Worm (Caenorhabditis elegans) whole organism, L4 larva: ENCODE data around the gene srh-233.
A peak's percentile ranks its signal among the peaks of the same experiment; 100 is the strongest.

Source experiments
- F26F4.8 ChIP-seq: fragments of 200-800 bp; sonication (Bioruptor generic); conservative IDR thresholded peaks from 2 replicates; pipeline ENCODE4 v1.3.6; 2022; ENCODE audit warnings: missing genetic modification characterization, missing compliant biosample characterization
- F37D6.2 ChIP-seq: sonication (generic microtip); optimal IDR thresholded peaks from 2 replicates; lab custom pipeline; 2016; ENCODE audit warnings: mild to moderate bottlenecking, missing genetic modification characterization, missing compliant biosample characterization
- F44E2.7 ChIP-seq: fragments of 200-800 bp; sonication (Bioruptor generic); IDR thresholded peaks from 2 replicates; pipeline ENCODE4 v2.1.2; 2022; ENCODE audit warnings: missing genetic modification characterization, missing compliant biosample characterization
- T20F7.1 ChIP-seq: fragments of 200-800 bp; sonication (Bioruptor generic); optimal IDR thresholded peaks from 2 replicates; lab custom pipeline; 2018; ENCODE audit warnings: mild to moderate bottlenecking, missing genetic modification characterization, missing compliant biosample characterization
- Y105C5A.15 ChIP-seq: fragments of 200-800 bp; sonication (Bioruptor generic); IDR thresholded peaks from 2 replicates; pipeline ENCODE4 v1.3.6; 2022; ENCODE audit warnings: missing genetic modification characterization, missing compliant biosample characterization
- ZK337.2 ChIP-seq: fragments of 200-800 bp; sonication (Bioruptor generic); IDR thresholded peaks from 2 replicates; pipeline ENCODE4 v1.3.6; 2022; ENCODE audit warnings: missing genetic modification reagents, missing genetic modification characterization, missing compliant biosample characterization
- aha-1 ChIP-seq: fragments of 150-350 bp; peaks from one replicate; lab custom pipeline; 2014; ENCODE audit warnings: missing biosample characterization, missing genetic modification characterization
- aly-2 ChIP-seq: sonication (generic microtip); optimal IDR thresholded peaks from 2 replicates; lab custom pipeline; 2018; ENCODE audit warnings: missing biosample characterization, missing genetic modification characterization
- ceh-28 ChIP-seq: fragments of 150-350 bp; optimal IDR thresholded peaks from 2 replicates; lab custom pipeline; 2014; ENCODE audit warnings: missing biosample characterization, missing genetic modification reagents, missing genetic modification characterization
- ceh-32 ChIP-seq: sonication (generic microtip); optimal IDR thresholded peaks from 2 replicates; lab custom pipeline; 2016; ENCODE audit warnings: mild to moderate bottlenecking, missing genetic modification characterization, missing compliant biosample characterization; ENCODE audit not compliant: poor library complexity
- ceh-44 ChIP-seq: fragments of 200-800 bp; sonication (Bioruptor generic); IDR thresholded peaks from 2 replicates; pipeline ENCODE4 v1.3.6; 2022; ENCODE audit warnings: missing genetic modification reagents, missing genetic modification characterization, missing compliant biosample characterization
- daf-16 ChIP-seq, 3 experiments: sonication (generic microtip); optimal IDR thresholded peaks; 2 replicates each; lab custom pipeline; 2016 to 2017; ENCODE audit warnings: missing genetic modification characterization in 3 of 3, missing genetic modification reagents in 3 of 3, mild to moderate bottlenecking in 2 of 3, missing compliant biosample characterization in 2 of 3, missing biosample characterization in 1 of 3, moderate library complexity in 1 of 3
- dve-1 ChIP-seq: sonication (generic microtip); optimal IDR thresholded peaks from 2 replicates; lab custom pipeline; 2017; ENCODE audit warnings: antibody characterized with exemption, mild to moderate bottlenecking, missing genetic modification characterization, missing compliant biosample characterization; ENCODE audit not compliant: insufficient read depth
- fos-1 ChIP-seq: fragments of 150-350 bp; optimal IDR thresholded peaks from 2 replicates; lab custom pipeline; 2014; ENCODE audit warnings: missing biosample characterization, missing genetic modification characterization
- hif-1 ChIP-seq, 2 experiments: sonication (generic microtip); optimal IDR thresholded peaks; 2 replicates each; lab custom pipeline; 2016 to 2017; ENCODE audit warnings: missing compliant biosample characterization in 2 of 2, missing genetic modification characterization in 2 of 2, missing genetic modification reagents in 2 of 2, missing genotype in 2 of 2, mild to moderate bottlenecking in 1 of 2
- hlh-11 ChIP-seq: fragments of 200-800 bp; sonication (Bioruptor generic); optimal IDR thresholded peaks from 2 replicates; lab custom pipeline; 2018; ENCODE audit warnings: mild to moderate bottlenecking, missing genetic modification characterization, missing compliant biosample characterization
- hlh-30 ChIP-seq: sonication (generic microtip); optimal IDR thresholded peaks from 2 replicates; lab custom pipeline; 2017; ENCODE audit warnings: antibody characterized with exemption, mild to moderate bottlenecking, missing genetic modification characterization, missing compliant biosample characterization; ENCODE audit not compliant: insufficient read depth
- hmg-1.1 ChIP-seq: fragments of 200-800 bp; sonication (Bioruptor generic); IDR thresholded peaks from 2 replicates; pipeline ENCODE4 v1.3.6; 2022; ENCODE audit warnings: missing genetic modification reagents, missing genetic modification characterization, missing compliant biosample characterization
- jun-1 ChIP-seq: fragments of 150-350 bp; optimal IDR thresholded peaks from 2 replicates; lab custom pipeline; 2014; ENCODE audit warnings: missing biosample characterization, missing genetic modification reagents, missing genetic modification characterization
- lin-29 ChIP-seq: fragments of 200-800 bp; sonication (Bioruptor generic); IDR thresholded peaks from 2 replicates; pipeline ENCODE4 v1.3.6; 2022; ENCODE audit warnings: missing genetic modification reagents, missing genetic modification characterization, missing compliant biosample characterization
- lsy-2 ChIP-seq, 2 experiments: fragments of 150-350 bp in 1 of 2; sonication (generic microtip) in 1 of 2; optimal IDR thresholded peaks; 2 replicates each; lab custom pipeline; 2014 to 2017; ENCODE audit warnings: missing biosample characterization in 2 of 2, missing genetic modification characterization in 2 of 2
- mdl-1 ChIP-seq, 2 experiments: fragments of 150-350 bp in 1 of 2; sonication (generic microtip) in 1 of 2; optimal IDR thresholded peaks; 2 replicates each; lab custom pipeline; 2014 to 2017; ENCODE audit warnings: missing biosample characterization in 2 of 2, missing genetic modification characterization in 2 of 2
- mxl-2 ChIP-seq: fragments of 200-800 bp; sonication (Bioruptor generic); conservative IDR thresholded peaks from 2 replicates; pipeline ENCODE4 v1.3.6; 2022; ENCODE audit warnings: missing genetic modification reagents, missing genetic modification characterization, missing compliant biosample characterization
- nhr-237 ChIP-seq: sonication (generic microtip); optimal IDR thresholded peaks from 2 replicates; lab custom pipeline; 2017; ENCODE audit warnings: missing biosample characterization, missing genetic modification characterization
- nhr-25 ChIP-seq: sonication (generic microtip); optimal IDR thresholded peaks from 2 replicates; lab custom pipeline; 2017; ENCODE audit warnings: missing genetic modification characterization, mild to moderate bottlenecking, missing compliant biosample characterization, antibody characterized with exemption, moderate library complexity, borderline replicate concordance; ENCODE audit not compliant: insufficient read depth
- nhr-28 ChIP-seq: fragments of 150-350 bp; optimal IDR thresholded peaks from 2 replicates; lab custom pipeline; 2014; ENCODE audit warnings: missing biosample characterization, missing genetic modification characterization
- pha-4 ChIP-seq, 2 experiments: fragments of 150-350 bp in 1 of 2; fragments of 200-800 bp in 1 of 2; sonication (Bioruptor generic) in 1 of 2; IDR thresholded peaks in 1 of 2; optimal IDR thresholded peaks in 1 of 2; 2 replicates each; pipeline versions ENCODE4 v1.3.6 to Lab custom; 2014 to 2022; ENCODE audit warnings: missing genetic modification characterization in 2 of 2, missing genetic modification reagents in 2 of 2, missing biosample characterization in 1 of 2, missing compliant biosample characterization in 1 of 2
- php-3 ChIP-seq: fragments of 200-800 bp; sonication (Bioruptor generic); IDR thresholded peaks from 2 replicates; pipeline ENCODE4 v1.3.6; 2022; ENCODE audit warnings: missing genetic modification reagents, missing genetic modification characterization, missing compliant biosample characterization
- pqm-1 ChIP-seq: sonication (generic microtip); optimal IDR thresholded peaks from 2 replicates; lab custom pipeline; 2017; ENCODE audit warnings: missing biosample characterization, missing genetic modification characterization
- saeg-2 ChIP-seq: fragments of 200-800 bp; sonication (Bioruptor generic); IDR thresholded peaks from 2 replicates; pipeline ENCODE4 v1.3.6; 2022; ENCODE audit warnings: missing genetic modification reagents, missing genetic modification characterization, missing compliant biosample characterization
- snpc-1.2 ChIP-seq: fragments of 200-800 bp; sonication (Bioruptor generic); IDR thresholded peaks from 2 replicates; pipeline ENCODE4 v1.3.6; 2022; ENCODE audit warnings: missing genetic modification reagents, missing genetic modification characterization, missing compliant biosample characterization
- spr-1 ChIP-seq: sonication (generic microtip); optimal IDR thresholded peaks from 2 replicates; lab custom pipeline; 2016; ENCODE audit warnings: mild to moderate bottlenecking, missing genetic modification characterization, missing compliant biosample characterization
- unc-39 ChIP-seq: sonication (generic microtip); optimal IDR thresholded peaks from 2 replicates; lab custom pipeline; 2017; ENCODE audit warnings: missing biosample characterization, missing genetic modification characterization
- unc-62 ChIP-seq, 3 experiments: fragments of 150-350 bp in 1 of 3; sonication (generic microtip); optimal IDR thresholded peaks in 2 of 3; peaks in 1 of 3; 1 replicate in 1 of 3; 2 replicates in 2 of 3; lab custom pipeline; 2014 to 2017; ENCODE audit warnings: missing biosample characterization in 3 of 3, missing genetic modification characterization in 3 of 3, missing genetic modification reagents in 3 of 3, missing genotype in 1 of 3
- zfp-2 ChIP-seq: sonication (generic microtip); optimal IDR thresholded peaks from 2 replicates; lab custom pipeline; 2016; ENCODE audit warnings: mild to moderate bottlenecking, missing genetic modification characterization, missing compliant biosample characterization

srh-233 gene

DNA sequence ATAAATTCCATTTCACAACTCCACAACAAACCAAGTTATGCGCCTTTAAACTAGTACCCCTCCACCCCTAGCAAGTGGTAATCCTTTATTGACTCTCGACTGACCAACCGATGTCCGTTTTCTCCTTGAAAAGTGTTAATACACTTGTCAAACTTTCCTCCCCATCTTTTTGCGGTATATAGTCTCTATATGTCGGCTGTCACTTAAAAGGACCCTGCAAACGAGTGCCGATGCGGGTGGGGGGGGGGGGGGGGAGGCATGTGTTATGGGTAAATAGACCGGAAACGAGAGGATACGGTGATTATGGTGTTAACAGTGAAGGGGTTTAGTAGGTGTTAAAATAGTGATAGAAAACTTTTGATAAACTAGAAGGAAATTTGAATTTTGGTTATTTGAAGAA lies 15.9 kb downstream of the srh-233 start:
- TF ChIP-seq aha-1 (tag; lab: Kevin White, UChicago) (peak; percentile 86), jun-1 (tag; lab: Kevin White, UChicago) (no peak), F26F4.8 (no peak)

DNA sequence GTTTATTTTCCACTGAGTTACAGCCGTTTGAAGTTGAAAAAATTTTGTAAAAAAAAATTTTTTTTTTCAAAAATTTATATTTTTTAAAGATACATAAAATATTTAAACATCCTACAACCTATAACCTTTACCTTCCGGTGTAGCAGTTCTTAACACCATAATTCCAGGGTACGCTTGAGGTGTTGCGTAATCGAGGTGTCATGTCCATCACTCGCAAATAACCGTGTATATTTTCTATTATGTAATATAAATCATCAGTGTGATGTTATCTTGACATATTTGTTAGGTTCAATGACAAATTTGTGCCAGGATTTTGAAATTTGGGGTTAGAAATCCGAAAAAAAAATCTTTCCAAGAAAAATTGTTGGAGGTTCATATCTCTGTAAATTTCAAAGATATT lies 17.9 kb downstream of the srh-233 start:
- no peak for TF ChIP-seq hmg-1.1
- TF ChIP-seq nhr-25 (tag; lab: Kevin White, UChicago), result no peak
- TF ChIP-seq php-3 (GFP tag; lab: Robert Waterston, UW), result no peak
- no peak for TF ChIP-seq mdl-1 (tag; optimal IDR thresholded peaks at IDR 0.05; lab: Kevin White, UChicago)
- TF ChIP-seq pha-4 (GFP tag; IDR thresholded peaks at IDR 0.05; lab: Robert Waterston, UW), result no peak
- no peak for TF ChIP-seq pha-4 (tag; optimal IDR thresholded peaks at IDR 0.05; lab: Kevin White, UChicago)

DNA sequence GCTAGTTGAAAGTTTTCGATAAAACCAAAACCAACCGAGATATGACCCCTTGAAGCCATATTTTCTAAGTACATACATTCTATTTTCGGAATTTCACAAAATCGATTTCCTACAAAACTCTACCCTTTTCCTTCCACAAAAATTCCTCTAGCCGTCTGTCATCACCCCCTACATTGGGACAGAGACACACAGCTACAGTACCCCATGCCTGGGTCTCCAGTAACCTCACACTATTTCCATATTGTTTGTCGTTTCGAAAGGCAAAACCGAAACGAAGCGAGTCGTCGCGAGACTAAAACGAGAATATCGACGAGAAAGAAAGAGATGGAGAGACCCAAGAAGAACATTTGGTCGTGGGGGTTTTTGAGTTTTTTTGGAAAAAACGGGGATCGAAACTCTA lies 19.2 kb downstream of the srh-233 start:
- TF ChIP-seq hlh-30 (tag; lab: Kevin White, UChicago), result no peak
- TF ChIP-seq unc-39 (tag; lab: Kevin White, UChicago), result no peak
- no peak for TF ChIP-seq spr-1
- no peak for TF ChIP-seq T20F7.1 (GFP tag; lab: Kevin White, UChicago)
- TF ChIP-seq lsy-2 (tag; optimal IDR thresholded peaks at IDR 0.05; lab: Kevin White, UChicago), result peak in 1 of 2 experiments; percentile 47
- TF ChIP-seq zfp-2, result no peak
- no peak for TF ChIP-seq ceh-44 (GFP tag; lab: Robert Waterston, UW)
- no peak for TF ChIP-seq hlh-11 (tag; lab: Kevin White, UChicago)
- TF ChIP-seq unc-62 (GFP tag; optimal IDR thresholded peaks at IDR 0.05 in 1 of 2; lab: Kevin White, UChicago), result peak in 1 of 2 experiments; percentile 44
- TF ChIP-seq unc-62 (tag; optimal IDR thresholded peaks at IDR 0.05; lab: Kevin White, UChicago), result no peak

DNA sequence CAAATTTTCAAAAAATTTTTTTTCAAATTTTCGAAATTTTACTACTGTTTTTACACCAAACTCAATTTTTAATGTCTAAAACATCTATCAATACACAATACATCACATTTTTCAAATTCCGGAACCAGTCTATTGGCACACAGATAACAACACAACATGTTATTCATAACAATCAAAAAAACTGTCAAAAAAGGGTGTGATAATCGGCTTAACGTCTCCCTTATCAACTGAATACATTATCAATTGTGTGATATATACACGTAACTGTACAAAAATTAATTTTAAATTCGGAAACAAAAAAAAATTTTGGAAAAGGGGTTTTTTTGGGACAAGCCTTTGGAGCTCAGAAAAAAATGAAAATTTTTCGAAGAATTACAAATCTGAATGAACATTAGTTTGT lies 25.2 kb downstream of the srh-233 start:
- TF ChIP-seq nhr-237 (tag; lab: Kevin White, UChicago) (no peak), daf-16 (GFP tag; optimal IDR thresholded peaks at IDR 0.05; lab: Kevin White, UChicago) (no peak), daf-16 (tag; optimal IDR thresholded peaks at IDR 0.05; lab: Kevin White, UChicago) (peak; percentile 81), ceh-28 (no peak), snpc-1.2 (GFP tag; lab: Robert Waterston, UW) (no peak), fos-1 (tag; lab: Kevin White, UChicago) (no peak), mxl-2 (no peak), saeg-2 (GFP tag; lab: Robert Waterston, UW) (no peak), ZK337.2 (GFP tag; lab: Robert Waterston, UW) (no peak), lin-29 (GFP tag; lab: Robert Waterston, UW) (no peak), dve-1 (tag; lab: Kevin White, UChicago) (peak; percentile 12), F44E2.7 (GFP tag; lab: Robert Waterston, UW) (no peak), hif-1 (tag; optimal IDR thresholded peaks at IDR 0.05; lab: Kevin White, UChicago) (no peak), pqm-1 (tag; lab: Kevin White, UChicago) (peak; percentile 21), nhr-28 (peak; percentile 3), aha-1 (tag; lab: Kevin White, UChicago) (no peak), unc-39 (tag; lab: Kevin White, UChicago) (no peak), aly-2 (no peak), Y105C5A.15 (GFP tag; lab: Robert Waterston, UW) (no peak), ceh-32 (tag; lab: Kevin White, UChicago) (no peak), F37D6.2 (tag; lab: Kevin White, UChicago) (no peak), zfp-2 (no peak)
